Fruit fly (Drosophila melanogaster) whole organism, embryonic: ENCODE data around the gene CG9643.

Experiments
- Adf1 ChIP-seq: fragments of 200-800 bp; sonication (Bioruptor generic); IDR thresholded peaks from 2 replicates; pipeline ENCODE4 v1.3.6; 2022; ENCODE audit warnings: missing biosample characterization, missing genetic modification characterization
- CG10462 ChIP-seq: fragments of 200-800 bp; sonication (Bioruptor generic); optimal IDR thresholded peaks from 2 replicates; lab custom pipeline; 2016; ENCODE audit warnings: missing biosample characterization, missing genetic modification characterization
- CG12659 ChIP-seq: fragments of 200-800 bp; sonication (Bioruptor generic); optimal IDR thresholded peaks from 3 replicates; lab custom pipeline; 2017; ENCODE audit warnings: mild to moderate bottlenecking, missing biosample characterization, missing genetic modification reagents, missing genetic modification characterization
- CG13123 ChIP-seq: fragments of 200-800 bp; sonication (Bioruptor generic); optimal IDR thresholded peaks from 2 replicates; lab custom pipeline; 2016; ENCODE audit warnings: missing biosample characterization, missing genetic modification characterization
- CG14667 ChIP-seq: fragments of 200-800 bp; sonication (Bioruptor generic); IDR thresholded peaks from 2 replicates; pipeline ENCODE4 v1.3.6; 2022; ENCODE audit warnings: missing biosample characterization, missing genetic modification characterization
- CG1529 ChIP-seq: fragments of 200-800 bp; sonication (Bioruptor generic); optimal IDR thresholded peaks from 3 replicates; lab custom pipeline; 2018; ENCODE audit warnings: missing biosample characterization, missing genetic modification characterization
- CG1602 ChIP-seq: fragments of 200-800 bp; sonication (Bioruptor generic); optimal IDR thresholded peaks from 3 replicates; lab custom pipeline; 2016; ENCODE audit warnings: missing biosample characterization, missing genetic modification characterization
- CG16815 ChIP-seq: fragments of 200-800 bp; sonication (Bioruptor generic); optimal IDR thresholded peaks from 3 replicates; lab custom pipeline; 2017; ENCODE audit warnings: missing biosample characterization, mild to moderate bottlenecking, missing genetic modification characterization
- CG17328 ChIP-seq: fragments of 200-800 bp; sonication (Bioruptor generic); IDR thresholded peaks from 2 replicates; pipeline ENCODE4 v1.3.6; 2022; ENCODE audit warnings: missing biosample characterization, missing genetic modification characterization
- CG17359 ChIP-seq: fragments of 200-800 bp; sonication (Bioruptor generic); optimal IDR thresholded peaks from 3 replicates; lab custom pipeline; 2018; ENCODE audit warnings: missing biosample characterization, mild to moderate bottlenecking, missing genetic modification characterization, moderate library complexity
- CG17612 ChIP-seq: fragments of 200-800 bp; sonication (Bioruptor generic); IDR thresholded peaks from 2 replicates; pipeline ENCODE4 v1.3.6; 2022; ENCODE audit warnings: missing biosample characterization, missing genetic modification characterization
- CG18476 ChIP-seq: fragments of 200-800 bp; sonication (Bioruptor generic); optimal IDR thresholded peaks from 2 replicates; lab custom pipeline; 2016; ENCODE audit warnings: missing biosample characterization, mild to moderate bottlenecking, missing genetic modification characterization
- CG18599 ChIP-seq: fragments of 200-800 bp; sonication (Bioruptor generic); optimal IDR thresholded peaks from 3 replicates; lab custom pipeline; 2017; ENCODE audit warnings: missing biosample characterization, missing genetic modification characterization, mild to moderate bottlenecking, moderate library complexity, missing genetic modification reagents
- CG18619 ChIP-seq: fragments of 200-800 bp; sonication (Bioruptor generic); optimal IDR thresholded peaks from 3 replicates; lab custom pipeline; 2017; ENCODE audit warnings: missing biosample characterization, mild to moderate bottlenecking, missing genetic modification characterization
- CG2202 ChIP-seq: fragments of 200-800 bp; sonication (Bioruptor generic); optimal IDR thresholded peaks from 2 replicates; lab custom pipeline; 2018; ENCODE audit warnings: missing biosample characterization, mild to moderate bottlenecking, missing genetic modification characterization
- CG2889 ChIP-seq: fragments of 200-800 bp; sonication (Bioruptor generic); IDR thresholded peaks from 3 replicates; pipeline ENCODE4 v1.3.6; 2022; ENCODE audit warnings: missing biosample characterization, missing genetic modification characterization
- CG31441 ChIP-seq: fragments of 200-800 bp; sonication (Bioruptor generic); IDR thresholded peaks from 2 replicates; pipeline ENCODE4 v1.3.6; 2022; ENCODE audit warnings: missing biosample characterization, missing genetic modification characterization
- CG34376 ChIP-seq: fragments of 200-800 bp; sonication (Bioruptor generic); optimal IDR thresholded peaks from 2 replicates; lab custom pipeline; 2018; ENCODE audit warnings: missing biosample characterization, mild to moderate bottlenecking, missing genetic modification characterization
- CG4730 ChIP-seq: fragments of 200-800 bp; sonication (Bioruptor generic); IDR thresholded peaks from 2 replicates; pipeline ENCODE4 v1.3.6; 2022; ENCODE audit warnings: missing biosample characterization, missing genetic modification characterization
- CG4820 ChIP-seq: fragments of 200-800 bp; sonication (Bioruptor generic); optimal IDR thresholded peaks from 3 replicates; lab custom pipeline; 2016; ENCODE audit warnings: missing biosample characterization, missing genetic modification characterization
- CG6254 ChIP-seq: fragments of 200-800 bp; sonication (Bioruptor generic); optimal IDR thresholded peaks from 3 replicates; lab custom pipeline; 2017; ENCODE audit warnings: mild to moderate bottlenecking, missing biosample characterization, missing genetic modification reagents, missing genetic modification characterization
- CG6854 ChIP-seq: fragments of 200-800 bp; sonication (Bioruptor generic); optimal IDR thresholded peaks from 3 replicates; lab custom pipeline; 2017; ENCODE audit warnings: missing biosample characterization, mild to moderate bottlenecking, missing genetic modification characterization
- CG8924 ChIP-seq: fragments of 200-800 bp; optimal IDR thresholded peaks from 3 replicates; lab custom pipeline; 2019; ENCODE audit warnings: missing biosample characterization, mild to moderate bottlenecking, missing genetic modification characterization, moderate library complexity
- CoRest ChIP-seq: fragments of 200-800 bp; sonication (Bioruptor generic); optimal IDR thresholded peaks from 3 replicates; lab custom pipeline; 2018; ENCODE audit warnings: missing biosample characterization, mild to moderate bottlenecking, missing genetic modification characterization, moderate library complexity
- CrebB ChIP-seq: fragments of 200-800 bp; sonication (Bioruptor generic); optimal IDR thresholded peaks from 3 replicates; lab custom pipeline; 2018; ENCODE audit warnings: missing biosample characterization, mild to moderate bottlenecking, missing genetic modification characterization
- Dbx ChIP-seq: fragments of 200-800 bp; sonication (Bioruptor generic); IDR thresholded peaks from 3 replicates; pipeline ENCODE4 v1.3.6; 2022; ENCODE audit warnings: missing biosample characterization, missing genetic modification characterization
- Deaf1 ChIP-seq: fragments of 200-800 bp; optimal IDR thresholded peaks from 3 replicates; lab custom pipeline; 2019; ENCODE audit warnings: missing biosample characterization, mild to moderate bottlenecking, missing genetic modification characterization, moderate library complexity
- Dip2 ChIP-seq: fragments of 200-800 bp; sonication (Bioruptor generic); IDR thresholded peaks from 2 replicates; pipeline ENCODE4 v1.3.6; 2022; ENCODE audit warnings: missing biosample characterization, missing genetic modification characterization
- Hand ChIP-seq: fragments of 200-800 bp; sonication (Bioruptor generic); optimal IDR thresholded peaks from 2 replicates; lab custom pipeline; 2017; ENCODE audit warnings: mild to moderate bottlenecking, missing biosample characterization, missing genetic modification reagents, missing genetic modification characterization
- Hr78 ChIP-seq, 2 experiments: fragments of 200-800 bp in 1 of 2; fragments of >200 bp in 1 of 2; sonication (Bioruptor generic) in 1 of 2; optimal IDR thresholded peaks; 2 replicates each; lab custom pipeline; 2017 to 2019; ENCODE audit warnings: missing biosample characterization in 2 of 2, missing genetic modification characterization in 2 of 2, mild to moderate bottlenecking in 1 of 2, moderate library complexity in 1 of 2
- Mes4 ChIP-seq: fragments of 200-800 bp; sonication (Bioruptor generic); optimal IDR thresholded peaks from 2 replicates; lab custom pipeline; 2016; ENCODE audit warnings: missing biosample characterization, missing genetic modification characterization
- Nf-YC ChIP-seq: fragments of 200-800 bp; optimal IDR thresholded peaks from 3 replicates; lab custom pipeline; 2019; ENCODE audit warnings: missing biosample characterization, mild to moderate bottlenecking, missing genetic modification characterization, moderate library complexity
- Scr ChIP-seq: fragments of 200-800 bp; sonication (Bioruptor generic); IDR thresholded peaks from 2 replicates; pipeline ENCODE4 v1.3.6; 2022; ENCODE audit warnings: missing biosample characterization, missing genetic modification characterization; ENCODE audit not compliant: partially characterized antibody
- Taf1 ChIP-seq: fragments of 200-800 bp; sonication (Bioruptor generic); IDR thresholded peaks from 2 replicates; pipeline ENCODE4 v1.3.6; 2022; ENCODE audit warnings: missing biosample characterization, missing genetic modification characterization
- abd-A ChIP-seq: fragments of 200-800 bp; sonication (Bioruptor generic); optimal IDR thresholded peaks from 3 replicates; lab custom pipeline; 2019; ENCODE audit warnings: missing biosample characterization, mild to moderate bottlenecking, missing genetic modification characterization, moderate library complexity
- fd64A ChIP-seq: fragments of 200-800 bp; sonication (Bioruptor generic); optimal IDR thresholded peaks from 3 replicates; lab custom pipeline; 2018; ENCODE audit warnings: missing biosample characterization, mild to moderate bottlenecking, missing genetic modification characterization
- gcm2 ChIP-seq: fragments of 200-800 bp; sonication (Bioruptor generic); optimal IDR thresholded peaks from 2 replicates; lab custom pipeline; 2016; ENCODE audit warnings: missing biosample characterization, missing genetic modification characterization
- grau ChIP-seq: fragments of 200-800 bp; optimal IDR thresholded peaks from 3 replicates; lab custom pipeline; 2019; ENCODE audit warnings: missing biosample characterization, mild to moderate bottlenecking, missing genetic modification characterization, moderate library complexity
- her ChIP-seq: fragments of 200-800 bp; sonication (Bioruptor generic); optimal IDR thresholded peaks from 2 replicates; lab custom pipeline; 2016; ENCODE audit warnings: missing biosample characterization, missing genetic modification characterization
- hth ChIP-seq: fragments of >200 bp; optimal IDR thresholded peaks from 2 replicates; lab custom pipeline; 2017; ENCODE audit warnings: inconsistent platforms
- kah ChIP-seq: fragments of 200-800 bp; sonication (Bioruptor generic); optimal IDR thresholded peaks from 2 replicates; lab custom pipeline; 2018; ENCODE audit warnings: missing biosample characterization, mild to moderate bottlenecking, missing genetic modification characterization
- lbe ChIP-seq: fragments of 200-800 bp; sonication (Bioruptor generic); optimal IDR thresholded peaks from 2 replicates; lab custom pipeline; 2016; ENCODE audit warnings: missing biosample characterization, mild to moderate bottlenecking, missing genetic modification characterization
- luna ChIP-seq: fragments of 200-800 bp; sonication (Bioruptor generic); optimal IDR thresholded peaks from 2 replicates; lab custom pipeline; 2016; ENCODE audit warnings: missing biosample characterization, missing genetic modification characterization
- mirr ChIP-seq: fragments of 200-800 bp; sonication (Bioruptor generic); optimal IDR thresholded peaks from 3 replicates; lab custom pipeline; 2018; ENCODE audit warnings: missing biosample characterization, mild to moderate bottlenecking, missing genetic modification characterization
- nerfin-1 ChIP-seq: fragments of 200-800 bp; sonication (Bioruptor generic); optimal IDR thresholded peaks from 3 replicates; lab custom pipeline; 2019; ENCODE audit warnings: missing biosample characterization, mild to moderate bottlenecking, missing genetic modification characterization, moderate library complexity
- scrt ChIP-seq: fragments of 200-800 bp; sonication (Bioruptor generic); optimal IDR thresholded peaks from 2 replicates; lab custom pipeline; 2018; ENCODE audit warnings: missing biosample characterization, mild to moderate bottlenecking, missing genetic modification characterization, moderate library complexity
- sim ChIP-seq: fragments of 200-800 bp; sonication (Bioruptor generic); IDR thresholded peaks from 2 replicates; pipeline ENCODE4 v1.3.6; 2022; ENCODE audit warnings: missing biosample characterization, missing genetic modification characterization
- trem ChIP-seq: fragments of 200-800 bp; optimal IDR thresholded peaks from 3 replicates; lab custom pipeline; 2019; ENCODE audit warnings: missing biosample characterization, mild to moderate bottlenecking, missing genetic modification characterization, moderate library complexity
- z ChIP-seq: fragments of 200-800 bp; sonication (Bioruptor generic); IDR thresholded peaks from 3 replicates; pipeline ENCODE4 v1.3.6; 2022; ENCODE audit warnings: missing biosample characterization, missing genetic modification characterization
- zf30C ChIP-seq: fragments of 200-800 bp; sonication (Bioruptor generic); optimal IDR thresholded peaks from 3 replicates; lab custom pipeline; 2018; ENCODE audit warnings: missing biosample characterization, mild to moderate bottlenecking, missing genetic modification characterization
- zfh1 ChIP-seq: fragments of 200-800 bp; sonication (Bioruptor generic); IDR thresholded peaks from 3 replicates; pipeline ENCODE4 v1.3.6; 2022; ENCODE audit warnings: missing biosample characterization, missing genetic modification characterization

Gene CG9643

dm6 chr2L:2957547-2958174 lies 21.4 kb downstream of the CG9643 start (continued):
- TF ChIP-seq kah (GFP tag; lab: Kevin White, UChicago) (no peak), CG6254 (peak; percentile 48), fd64A (no peak), CG1529 (GFP tag; lab: Kevin White, UChicago) (peak; percentile 14), CG17359 (tag; lab: Kevin White, UChicago) (no peak), CG17328 (GFP tag; lab: Robert Waterston, UW) (no peak), Taf1 (GFP tag; lab: Robert Waterston, UW) (no peak), CG4820 (GFP tag; lab: Kevin White, UChicago) (peak; percentile 63), CG34376 (no peak), grau (tag; lab: Kevin White, UChicago) (no peak), CG2889 (GFP tag; lab: Robert Waterston, UW) (no peak), Hr78 (GFP tag; optimal IDR thresholded peaks at IDR 0.05; lab: Kevin White, UChicago) (peak in 1 of 2 experiments; percentile 26), abd-A (tag; lab: Kevin White, UChicago) (no peak), CG18476 (GFP tag; lab: Kevin White, UChicago) (peak; percentile 31), hth (no peak), luna (GFP tag; lab: Kevin White, UChicago) (no peak), CG8924 (tag; lab: Kevin White, UChicago) (peak; percentile 16), CG10462 (GFP tag; lab: Kevin White, UChicago) (no peak), zfh1 (GFP tag; lab: Robert Waterston, UW) (peak; percentile 29; the same call in 1 of the 3 replicates), CrebB (tag; lab: Kevin White, UChicago) (no peak), Dbx (GFP tag; lab: Robert Waterston, UW) (no peak), CG13123 (GFP tag; lab: Kevin White, UChicago) (no peak), gcm2 (GFP tag; lab: Kevin White, UChicago) (no peak), Deaf1 (no peak), Dip2 (GFP tag; lab: Robert Waterston, UW) (no peak), CG2202 (tag; lab: Kevin White, UChicago) (no peak), lbe (GFP tag; lab: Kevin White, UChicago) (peak; percentile 62), her (GFP tag; lab: Kevin White, UChicago) (no peak), Mes4 (GFP tag; lab: Kevin White, UChicago) (no peak), z (GFP tag; lab: Robert Waterston, UW) (no peak), zf30C (GFP tag; lab: Kevin White, UChicago) (no peak), CG12659 (peak; percentile 35), CoRest (tag; lab: Kevin White, UChicago) (peak; percentile 63), CG1602 (GFP tag; lab: Kevin White, UChicago) (peak; percentile 32), Scr (GFP tag; lab: Robert Waterston, UW) (no peak), Hand (GFP tag; lab: Kevin White, UChicago) (no peak), CG14667 (GFP tag; lab: Robert Waterston, UW) (0 out of 2 replicates have a peak, but pooled peaks have one; percentile 30), Nf-YC (tag; lab: Kevin White, UChicago) (no peak), nerfin-1 (tag; lab: Kevin White, UChicago) (peak; percentile 42), scrt (no peak), CG4730 (no peak), CG17612 (GFP tag; lab: Robert Waterston, UW) (no peak), CG18599 (GFP tag; lab: Kevin White, UChicago) (no peak), mirr (GFP tag; lab: Kevin White, UChicago) (no peak), CG31441 (GFP tag; lab: Robert Waterston, UW) (peak; percentile 71), CG6854 (GFP tag; lab: Kevin White, UChicago) (no peak), trem (tag; lab: Kevin White, UChicago) (no peak), CG18619 (GFP tag; lab: Kevin White, UChicago) (no peak), CG16815 (GFP tag; lab: Kevin White, UChicago) (no peak), Adf1 (peak; percentile 47; the same call in 1 of the 2 replicates), sim (GFP tag; lab: Robert Waterston, UW) (no peak)
